Fruit fly (Drosophila melanogaster) whole organism, wandering third instar larva: Measurements from ENCODE around the gene CG10562.

Source experiments
- Abd-B ChIP-seq: fragments of >200 bp; optimal IDR thresholded peaks from 2 replicates; lab custom pipeline; 2017; ENCODE audit warnings: missing biosample characterization, missing genetic modification characterization
- GATAd ChIP-seq: sonication (Bioruptor generic); optimal IDR thresholded peaks from 2 replicates; lab custom pipeline; 2016; ENCODE audit warnings: missing biosample characterization, missing genetic modification characterization
- HLH106 ChIP-seq: fragments of 200-800 bp; optimal IDR thresholded peaks from 3 replicates; lab custom pipeline; 2019; ENCODE audit warnings: missing biosample characterization, mild to moderate bottlenecking, missing genetic modification characterization, moderate library complexity
- Hr78 ChIP-seq: fragments of >200 bp; optimal IDR thresholded peaks from 2 replicates; lab custom pipeline; 2017; ENCODE audit warnings: missing biosample characterization, missing genetic modification characterization
- Jra ChIP-seq: sonication (Bioruptor generic); optimal IDR thresholded peaks from 2 replicates; lab custom pipeline; 2016; ENCODE audit warnings: missing biosample characterization, missing genetic modification characterization
- Myc ChIP-seq: fragments of >200 bp; optimal IDR thresholded peaks from 2 replicates; lab custom pipeline; 2017
- foxo ChIP-seq, 2 experiments: fragments of 200-800 bp; sonication (Bioruptor generic); optimal IDR thresholded peaks; 2 replicates in 1 of 2; 3 replicates in 1 of 2; lab custom pipeline; 2016 to 2017; ENCODE audit warnings: missing biosample characterization in 2 of 2, missing genetic modification characterization in 2 of 2
- lola ChIP-seq: fragments of >200 bp; optimal IDR thresholded peaks from 2 replicates; lab custom pipeline; 2017; ENCODE audit warnings: missing biosample characterization, missing genetic modification characterization
- pan ChIP-seq: fragments of >200 bp; optimal IDR thresholded peaks from 2 replicates; lab custom pipeline; 2017
- psq ChIP-seq: fragments of 200-800 bp; sonication (Bioruptor generic); optimal IDR thresholded peaks from 3 replicates; lab custom pipeline; 2017; ENCODE audit warnings: missing biosample characterization, mild to moderate bottlenecking, missing genetic modification characterization, moderate library complexity
- sage ChIP-seq: fragments of 200-800 bp; sonication (Bioruptor generic); optimal IDR thresholded peaks from 2 replicates; lab custom pipeline; 2016; ENCODE audit warnings: missing biosample characterization, mild to moderate bottlenecking, missing genetic modification characterization
- woc ChIP-seq: sonication (Bioruptor generic); optimal IDR thresholded peaks from 2 replicates; lab custom pipeline; 2016; ENCODE audit warnings: missing biosample characterization, mild to moderate bottlenecking, missing genetic modification characterization

DNA sequence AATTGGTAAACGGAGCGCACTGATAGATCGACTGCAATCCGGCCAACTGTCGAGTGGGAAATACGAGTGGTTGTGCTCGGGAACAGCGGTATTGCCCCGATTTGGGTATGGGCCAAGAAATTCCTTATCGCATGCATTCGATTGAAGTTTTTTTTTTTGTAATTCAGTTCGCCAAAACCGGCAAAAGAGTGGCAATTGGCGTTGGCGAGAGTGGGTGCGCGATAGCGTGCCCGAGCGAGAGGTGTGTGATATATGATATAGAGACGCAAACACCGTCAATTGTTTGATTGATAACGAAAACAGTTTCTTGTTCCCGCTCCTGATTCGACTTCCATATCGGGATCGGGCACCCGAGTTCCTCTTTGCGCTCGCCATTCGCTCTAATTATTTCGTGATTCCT, 8.8 kb downstream of the CG10562 start, which contains the start of gene CG31087:
- TF ChIP-seq Jra (no peak), Hr78 (GFP tag; lab: Kevin White, UChicago) (no peak), psq (peak; percentile 81), foxo (GFP tag; optimal IDR thresholded peaks at IDR 0.05; lab: Kevin White, UChicago) (no peak), sage (GFP tag; lab: Kevin White, UChicago) (no peak), pan (lab: Kevin White, UChicago) (no peak), GATAd (GFP tag; lab: Kevin White, UChicago) (no peak), lola (GFP tag; lab: Kevin White, UChicago) (no peak), HLH106 (no peak), Myc (lab: Kevin White, UChicago) (no peak), Abd-B (GFP tag; lab: Kevin White, UChicago) (no peak), woc (GFP tag; lab: Kevin White, UChicago) (no peak)
